Worm (Caenorhabditis elegans): ENCODE data around the gene Y110A2AL.6.

DNA sequence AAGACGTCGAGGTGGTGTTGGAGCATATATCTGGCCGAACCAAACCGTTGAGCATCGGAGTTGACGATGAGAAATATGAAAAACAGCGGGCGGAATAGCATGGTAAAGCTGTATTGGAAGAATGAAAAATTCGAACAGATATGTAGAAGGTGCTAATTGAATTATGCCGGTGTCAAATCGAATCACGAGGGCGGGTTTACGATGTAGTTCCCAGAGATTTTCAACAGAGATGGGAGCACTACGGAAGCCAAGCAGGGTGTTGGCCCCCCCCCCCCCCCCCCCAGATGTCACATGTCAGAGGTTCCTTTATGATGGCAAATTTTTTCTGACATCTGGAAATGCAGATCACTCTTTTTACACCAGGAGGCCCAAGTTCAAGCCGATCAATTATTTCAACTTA lies 1.7 kb upstream of the Y110A2AL.6 start, which contains the start of gene Y110A2AL.7:
- TF ChIP-seq eor-1 (tag; optimal IDR thresholded peaks at IDR 0.05) (no peak), nhr-76 (tag; optimal IDR thresholded peaks at IDR 0.05) (no peak), unc-62 (GFP tag; optimal IDR thresholded peaks at IDR 0.05) (no peak), nhr-77 (tag; optimal IDR thresholded peaks at IDR 0.05) (no peak), tbx-2 (tag; optimal IDR thresholded peaks at IDR 0.05) (no peak), pqm-1 (tag; optimal IDR thresholded peaks at IDR 0.05) (no peak), lin-15B (tag; optimal IDR thresholded peaks at IDR 0.05) (no peak)

All from whole organism, L3 larva.